Fruit fly (Drosophila melanogaster): ENCODE data around the gene fu.

dm6 chrX:18684928-18685327 lies 27.4 kb downstream of the fu start:
- no peak for TF ChIP-seq Vsx1 (GFP tag; optimal IDR thresholded peaks at IDR 0.05)
- TF ChIP-seq B-H2 (GFP tag; optimal IDR thresholded peaks at IDR 0.05): no peak
- TF ChIP-seq CoRest (tag; optimal IDR thresholded peaks at IDR 0.05): no peak
